Fruit fly (Drosophila melanogaster): ENCODE results near the gene CG31204.

DNA sequence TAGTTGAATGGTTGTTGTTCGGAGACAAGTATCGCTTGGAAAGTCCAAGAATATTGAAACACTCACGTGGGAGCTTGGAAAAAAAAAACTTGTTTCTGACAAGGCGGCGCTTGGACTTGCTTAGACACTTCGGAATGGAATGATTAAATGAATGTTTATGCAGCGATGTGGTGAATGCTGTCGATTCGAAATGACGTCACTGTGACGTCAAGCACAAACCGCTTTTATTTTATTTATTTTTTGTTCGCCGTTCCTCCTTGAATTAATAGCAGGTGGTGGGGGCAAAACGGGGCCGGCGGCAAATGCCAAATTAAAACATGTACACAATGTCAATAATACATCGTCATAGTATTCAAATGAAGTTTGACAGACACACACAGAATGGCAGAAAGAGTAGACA lies 26.2 kb upstream of the CG31204 start:
- TF ChIP-seq Pif1B (GFP tag; optimal IDR thresholded peaks at IDR 0.05): no peak
- TF ChIP-seq CG17806 (tag; optimal IDR thresholded peaks at IDR 0.05): no peak
- no peak for TF ChIP-seq CG13204 (GFP tag; optimal IDR thresholded peaks at IDR 0.05)
- no peak for TF ChIP-seq EcR (GFP tag; optimal IDR thresholded peaks at IDR 0.05)
- TF ChIP-seq Snoo (tag; optimal IDR thresholded peaks at IDR 0.05): no peak
- TF ChIP-seq fd96Ca (GFP tag; IDR thresholded peaks at IDR 0.05): no peak
- no peak for TF ChIP-seq CG8159 (tag; optimal IDR thresholded peaks at IDR 0.05)
- TF ChIP-seq CG10348 (GFP tag; IDR thresholded peaks at IDR 0.05): no peak
- no peak for TF ChIP-seq rn (GFP tag; IDR thresholded peaks at IDR 0.05)
- no peak for TF ChIP-seq CG8301 (tag; optimal IDR thresholded peaks at IDR 0.05)
- TF ChIP-seq CG14655 (GFP tag; optimal IDR thresholded peaks at IDR 0.05): no peak
- TF ChIP-seq CG9948 (tag; optimal IDR thresholded peaks at IDR 0.05): no peak
- TF ChIP-seq Pif1A (GFP tag; optimal IDR thresholded peaks at IDR 0.05): no peak
- no peak for TF ChIP-seq CG4496 (GFP tag; IDR thresholded peaks at IDR 0.05)

All from whole organism, pupa.